Worm (Caenorhabditis elegans) whole organism, early embryonic: ENCODE data around the gene D1046.16.

Experiments
- B0310.2 ChIP-seq: sonication (generic microtip); optimal IDR thresholded peaks from 2 replicates; lab custom pipeline; 2016; ENCODE audit warnings: mild to moderate bottlenecking, missing genetic modification characterization, missing compliant biosample characterization
- F13C5.2 ChIP-seq: sonication (generic microtip); optimal IDR thresholded peaks from 2 replicates; lab custom pipeline; 2017; ENCODE audit warnings: mild to moderate bottlenecking, missing genetic modification characterization, inconsistent platforms, missing compliant biosample characterization
- aly-1 ChIP-seq: sonication (generic microtip); optimal IDR thresholded peaks from 2 replicates; lab custom pipeline; 2016; ENCODE audit warnings: missing genetic modification characterization, missing compliant biosample characterization
- ama-1 ChIP-seq: fragments of 150-350 bp; optimal IDR thresholded peaks from 2 replicates; lab custom pipeline; 2014
- ceh-13 ChIP-seq: fragments of 200-800 bp; sonication (Bioruptor generic); optimal IDR thresholded peaks from 2 replicates; lab custom pipeline; 2018; ENCODE audit warnings: mild to moderate bottlenecking, missing genetic modification characterization, missing compliant biosample characterization
- ceh-36 ChIP-seq: sonication (generic microtip); optimal IDR thresholded peaks from 2 replicates; lab custom pipeline; 2016; ENCODE audit warnings: missing genetic modification characterization, inconsistent platforms, missing compliant biosample characterization
- ets-7 ChIP-seq: sonication (generic microtip); optimal IDR thresholded peaks from 2 replicates; lab custom pipeline; 2016; ENCODE audit warnings: missing genotype, missing genetic modification characterization, missing compliant biosample characterization
- flt-1 ChIP-seq: fragments of 200-800 bp; sonication (Bioruptor generic); IDR thresholded peaks from 2 replicates; pipeline ENCODE4 v1.3.6; 2022; ENCODE audit warnings: missing genetic modification characterization, missing compliant biosample characterization
- hmbx-1 ChIP-seq: sonication (generic microtip); optimal IDR thresholded peaks from 2 replicates; lab custom pipeline; 2016; ENCODE audit warnings: mild to moderate bottlenecking, missing genetic modification characterization, missing compliant biosample characterization
- hmg-4 ChIP-seq: fragments of 200-800 bp; sonication (Bioruptor generic); optimal IDR thresholded peaks from 2 replicates; lab custom pipeline; 2018; ENCODE audit warnings: mild to moderate bottlenecking, missing genetic modification characterization, missing compliant biosample characterization
- hnd-1 ChIP-seq: sonication (generic microtip); optimal IDR thresholded peaks from 2 replicates; lab custom pipeline; 2016; ENCODE audit warnings: missing genetic modification characterization, missing compliant biosample characterization
- pes-1 ChIP-seq: fragments of 200-800 bp; sonication (Bioruptor generic); IDR thresholded peaks from 2 replicates; pipeline ENCODE4 v1.3.6; 2022; ENCODE audit warnings: missing genetic modification reagents, missing genetic modification characterization, missing compliant biosample characterization
- scrt-1 ChIP-seq: fragments of 200-800 bp; sonication (Bioruptor generic); IDR thresholded peaks from 2 replicates; pipeline ENCODE4 v1.3.6; 2022; ENCODE audit warnings: missing genetic modification characterization, missing compliant biosample characterization
- sea-1 ChIP-seq: fragments of 200-800 bp; sonication (Bioruptor generic); conservative IDR thresholded peaks from 2 replicates; pipeline ENCODE4 v1.3.6; 2022; ENCODE audit warnings: missing genetic modification characterization, missing compliant biosample characterization
- tbx-11 ChIP-seq: fragments of 200-800 bp; sonication (Bioruptor generic); IDR thresholded peaks from 2 replicates; pipeline ENCODE4 v1.3.6; 2022; ENCODE audit warnings: missing genetic modification characterization, missing compliant biosample characterization
- tbx-37 ChIP-seq: fragments of 200-800 bp; sonication (Bioruptor generic); conservative IDR thresholded peaks from 2 replicates; pipeline ENCODE4 v1.3.6; 2022; ENCODE audit warnings: missing genetic modification reagents, missing genetic modification characterization, missing compliant biosample characterization
- tra-4 ChIP-seq: sonication (generic microtip); optimal IDR thresholded peaks from 2 replicates; lab custom pipeline; 2017; ENCODE audit warnings: missing genetic modification characterization, missing compliant biosample characterization

D1046.16 gene

ce11 chrIV:8918790-8919189, 3.2 kb upstream of the D1046.16 start, which contains the start of gene rap-1:
rap-1 (minus strand) TSS chrIV:8918890.
- TF ChIP-seq F13C5.2 (tag; lab: Kevin White, UChicago) (no peak), B0310.2 (tag; lab: Kevin White, UChicago) (no peak), ama-1 (no peak), tra-4 (tag; lab: Kevin White, UChicago) (no peak), scrt-1 (no peak), hmg-4 (no peak), ceh-36 (tag; lab: Kevin White, UChicago) (no peak), flt-1 (GFP tag; lab: Robert Waterston, UW) (no peak), aly-1 (no peak)

- TF ChIP-seq ceh-36 (tag; lab: Kevin White, UChicago) = no peak
- TF ChIP-seq hnd-1 (tag; lab: Kevin White, UChicago) = no peak
- no peak for TF ChIP-seq F13C5.2 (tag; lab: Kevin White, UChicago)
- TF ChIP-seq B0310.2 (tag; lab: Kevin White, UChicago) = no peak
- TF ChIP-seq tbx-37 (GFP tag; lab: Robert Waterston, UW) = no peak
- no peak for TF ChIP-seq pes-1 (GFP tag; lab: Robert Waterston, UW)
- no peak for TF ChIP-seq tbx-11 (GFP tag; lab: Robert Waterston, UW)
- no peak for TF ChIP-seq ceh-13 (GFP tag; lab: Kevin White, UChicago)
- TF ChIP-seq sea-1 (GFP tag; lab: Robert Waterston, UW) = no peak
- TF ChIP-seq tra-4 (tag; lab: Kevin White, UChicago) = no peak
These were observed 1.6 kb upstream of the D1046.16 start for ce11 chrIV:8920284-8920806.

ce11 chrIV:8921166-8921565, 784 bp upstream of the D1046.16 start:
- TF ChIP-seq hmg-4 = no peak
- TF ChIP-seq tbx-37 (GFP tag; lab: Robert Waterston, UW) = no peak
- no peak for TF ChIP-seq hnd-1 (tag; lab: Kevin White, UChicago)
- TF ChIP-seq tra-4 (tag; lab: Kevin White, UChicago) = no peak
- TF ChIP-seq pes-1 (GFP tag; lab: Robert Waterston, UW) = no peak
- no peak for TF ChIP-seq tbx-11 (GFP tag; lab: Robert Waterston, UW)
- no peak for TF ChIP-seq hmbx-1
- no peak for TF ChIP-seq ceh-36 (tag; lab: Kevin White, UChicago)
- no peak for TF ChIP-seq ets-7

ce11 chrIV:8923381-8923780, 1.4 kb downstream of the D1046.16 start:
- no peak for TF ChIP-seq tbx-11 (GFP tag; lab: Robert Waterston, UW)
- TF ChIP-seq flt-1 (GFP tag; lab: Robert Waterston, UW) = no peak
- TF ChIP-seq B0310.2 (tag; lab: Kevin White, UChicago) = no peak
- TF ChIP-seq hnd-1 (tag; lab: Kevin White, UChicago) = no peak
- TF ChIP-seq scrt-1 = no peak
- TF ChIP-seq tbx-37 (GFP tag; lab: Robert Waterston, UW) = no peak
- TF ChIP-seq tra-4 (tag; lab: Kevin White, UChicago) = no peak
- TF ChIP-seq pes-1 (GFP tag; lab: Robert Waterston, UW) = no peak
- TF ChIP-seq hmbx-1 = no peak
- no peak for TF ChIP-seq ets-7
- no peak for TF ChIP-seq ama-1
- TF ChIP-seq ceh-13 (GFP tag; lab: Kevin White, UChicago) = no peak
- TF ChIP-seq sea-1 (GFP tag; lab: Robert Waterston, UW) = no peak
- TF ChIP-seq hmg-4 = no peak
- no peak for TF ChIP-seq ceh-36 (tag; lab: Kevin White, UChicago)

ce11 chrIV:8924126-8924525, 2.2 kb downstream of the D1046.16 start:
- TF ChIP-seq F13C5.2 (tag; lab: Kevin White, UChicago) (no peak), tra-4 (tag; lab: Kevin White, UChicago) (no peak), ceh-13 (GFP tag; lab: Kevin White, UChicago) (no peak), tbx-11 (GFP tag; lab: Robert Waterston, UW) (no peak)

DNA sequence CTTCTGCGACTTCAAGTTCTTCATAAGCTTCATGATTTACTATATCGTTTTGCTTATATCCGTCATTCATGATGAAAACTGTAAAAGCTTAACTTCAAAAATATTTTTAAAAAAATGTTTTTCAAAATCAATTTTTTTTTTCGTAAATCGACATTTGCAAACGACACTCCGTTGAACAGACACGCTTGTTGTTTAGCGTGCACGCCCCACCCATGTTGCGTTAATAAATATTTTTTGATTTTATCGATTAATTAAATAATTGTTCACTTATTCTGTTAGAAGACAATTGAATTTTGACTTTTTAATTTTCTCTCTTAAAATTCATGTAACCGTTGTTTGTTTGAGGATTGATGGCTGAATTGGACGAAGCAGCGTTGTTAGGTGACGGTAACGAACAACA, 4.0 kb downstream of the D1046.16 start, which contains the start of the genes D1046.2 and cfim-2:
D1046.2 (minus strand) TSS at position 78 of the 400 bp plus-strand sequence.
cfim-2 (plus strand) TSS at position 335 of the 400 bp plus-strand sequence.
- TF ChIP-seq F13C5.2 (tag; lab: Kevin White, UChicago) (no peak), sea-1 (GFP tag; lab: Robert Waterston, UW) (no peak), scrt-1 (no peak), hmg-4 (no peak), hmbx-1 (no peak)

ce11 chrIV:8926511-8926910, 4.6 kb downstream of the D1046.16 start:
- TF ChIP-seq ama-1 (no peak), ets-7 (no peak), hmbx-1 (no peak), flt-1 (GFP tag; lab: Robert Waterston, UW) (no peak), hnd-1 (tag; lab: Kevin White, UChicago) (no peak), aly-1 (no peak), tbx-37 (GFP tag; lab: Robert Waterston, UW) (no peak), ceh-13 (GFP tag; lab: Kevin White, UChicago) (no peak), pes-1 (GFP tag; lab: Robert Waterston, UW) (no peak), F13C5.2 (tag; lab: Kevin White, UChicago) (no peak), tbx-11 (GFP tag; lab: Robert Waterston, UW) (no peak), ceh-36 (tag; lab: Kevin White, UChicago) (no peak), sea-1 (GFP tag; lab: Robert Waterston, UW) (no peak), B0310.2 (tag; lab: Kevin White, UChicago) (no peak)

DNA sequence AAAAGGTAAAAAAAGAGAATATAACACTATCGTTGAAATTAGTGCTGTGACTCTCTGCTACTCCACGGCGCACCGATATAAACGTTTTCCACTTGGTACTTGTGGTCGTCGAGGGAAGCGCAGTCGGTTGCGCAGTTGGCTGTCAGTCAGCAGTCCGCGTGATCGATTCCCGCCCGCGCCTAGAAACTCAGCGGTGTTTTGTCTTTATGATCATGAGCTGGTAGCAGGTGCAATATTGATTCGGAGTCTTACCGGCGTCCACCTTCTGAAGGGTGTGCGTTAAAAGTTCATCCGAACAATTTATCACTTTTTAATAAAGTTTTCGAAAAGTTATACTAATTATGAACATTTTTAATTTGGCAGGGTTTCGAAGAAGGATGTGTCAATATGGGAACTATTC, 5.1 kb downstream of the D1046.16 start:
- TF ChIP-seq F13C5.2 (tag; lab: Kevin White, UChicago) = peak; percentile 96
- TF ChIP-seq aly-1 = peak; percentile 98
- peak; percentile 97 for TF ChIP-seq pes-1 (GFP tag; lab: Robert Waterston, UW)
- peak; percentile 86 for TF ChIP-seq hnd-1 (tag; lab: Kevin White, UChicago)
- TF ChIP-seq flt-1 (GFP tag; lab: Robert Waterston, UW) = peak; percentile 97
- peak; percentile 94 for TF ChIP-seq ets-7
- TF ChIP-seq sea-1 (GFP tag; lab: Robert Waterston, UW) = peak; percentile 99
- TF ChIP-seq hmg-4 = peak; percentile 98
- TF ChIP-seq tbx-11 (GFP tag; lab: Robert Waterston, UW) = peak; percentile 99
- peak; percentile 97 for TF ChIP-seq B0310.2 (tag; lab: Kevin White, UChicago)
- TF ChIP-seq tra-4 (tag; lab: Kevin White, UChicago) = peak; percentile 97
- no peak for TF ChIP-seq ama-1
- peak; percentile 95 for TF ChIP-seq scrt-1
- peak; percentile 93 for TF ChIP-seq tbx-37 (GFP tag; lab: Robert Waterston, UW)
- TF ChIP-seq hmbx-1 = peak; percentile 91
- peak; percentile 92 for TF ChIP-seq ceh-13 (GFP tag; lab: Kevin White, UChicago)
- TF ChIP-seq ceh-36 (tag; lab: Kevin White, UChicago) = peak; percentile 95
